Worm (Caenorhabditis elegans): ENCODE results near the gene srw-67.

ce11 chrV:7451421-7451820 is 34.0 kb downstream of the srw-67 start, which contains the start of gene try-11:
- TF ChIP-seq aly-1 (tag; optimal IDR thresholded peaks at IDR 0.05): no peak
- no peak for TF ChIP-seq ama-1 (optimal IDR thresholded peaks at IDR 0.05)
- no peak for TF ChIP-seq scrt-1 (GFP tag; IDR thresholded peaks at IDR 0.05)
- no peak for TF ChIP-seq B0310.2 (tag; optimal IDR thresholded peaks at IDR 0.05)
- TF ChIP-seq pes-1 (GFP tag; IDR thresholded peaks at IDR 0.05): no peak
- no peak for TF ChIP-seq F13C5.2 (tag; optimal IDR thresholded peaks at IDR 0.05)
- no peak for TF ChIP-seq tra-4 (tag; optimal IDR thresholded peaks at IDR 0.05)
- no peak for TF ChIP-seq flt-1 (GFP tag; IDR thresholded peaks at IDR 0.05)
- no peak for TF ChIP-seq hnd-1 (tag; optimal IDR thresholded peaks at IDR 0.05)
- TF ChIP-seq ceh-13 (GFP tag; optimal IDR thresholded peaks at IDR 0.05): no peak
- no peak for TF ChIP-seq ceh-36 (tag; optimal IDR thresholded peaks at IDR 0.05)
- TF ChIP-seq tbx-37 (GFP tag; conservative IDR thresholded peaks at IDR 0.05): no peak
